Worm (Caenorhabditis elegans): ENCODE data around the gene K03B4.2.

DNA sequence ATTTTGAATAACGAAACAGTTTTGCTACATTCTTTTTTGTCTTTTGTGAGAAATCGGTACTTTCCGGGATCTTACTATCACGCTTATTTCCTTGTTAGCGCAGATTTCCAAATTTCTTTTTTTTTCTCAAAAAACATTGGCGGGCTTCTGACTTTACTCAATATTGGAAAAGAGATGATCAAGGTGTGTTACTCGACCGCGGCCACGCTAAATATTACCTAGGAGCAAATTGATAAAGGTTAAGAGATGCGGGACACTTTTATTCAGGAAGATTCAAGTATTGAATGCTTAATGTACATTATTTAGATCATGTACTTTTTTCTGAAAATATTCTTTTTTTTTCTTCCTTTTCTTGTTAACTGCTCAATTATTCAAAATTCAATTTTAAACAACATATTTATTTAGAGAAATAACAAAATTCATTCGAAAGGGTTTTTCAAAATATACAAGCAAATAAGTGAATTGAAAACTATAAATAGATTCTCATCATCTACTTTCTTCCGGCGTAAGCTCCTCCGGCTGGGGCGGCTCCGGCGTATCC lies 40.4 kb upstream of the K03B4.2 start:
- TF ChIP-seq daf-12 (tag; optimal IDR thresholded peaks at IDR 0.05) (no peak), hmg-11 (tag; optimal IDR thresholded peaks at IDR 0.05) (no peak), fkh-2 (tag; optimal IDR thresholded peaks at IDR 0.05) (no peak), nhr-25 (tag; optimal IDR thresholded peaks at IDR 0.05) (peak; percentile 23), nhr-28 (tag; optimal IDR thresholded peaks at IDR 0.05) (no peak), fkh-10 (GFP tag; optimal IDR thresholded peaks at IDR 0.05) (no peak), unc-62 (GFP tag; optimal IDR thresholded peaks at IDR 0.05) (no peak), nfya-1 (tag; optimal IDR thresholded peaks at IDR 0.05; ENCODE audit: insufficient read depth) (no peak), jun-1 (tag; optimal IDR thresholded peaks at IDR 0.05) (no peak)

Data from whole organism, L3 larva.